Worm (Caenorhabditis elegans) whole organism, mixed stage, embryonic: ENCODE data around the gene sap-49.
A peak's percentile ranks its signal among the peaks of the same experiment; 100 is the strongest.

Experiments used
- M03D4.4 ChIP-seq: sonication (generic microtip); optimal IDR thresholded peaks from 2 replicates; lab custom pipeline; 2017; ENCODE audit warnings: mild to moderate bottlenecking, missing genetic modification characterization, missing compliant biosample characterization
- bed-3 ChIP-seq: fragments of 200-800 bp; sonication (Bioruptor generic); optimal IDR thresholded peaks from 3 replicates; lab custom pipeline; 2018; ENCODE audit warnings: mild to moderate bottlenecking, missing genetic modification characterization, moderate library complexity, missing compliant biosample characterization
- blmp-1 ChIP-seq: fragments of 150-350 bp; optimal IDR thresholded peaks from 2 replicates; lab custom pipeline; 2014; ENCODE audit warnings: missing biosample characterization, missing genetic modification characterization
- ceh-39 ChIP-seq: fragments of 150-350 bp; optimal IDR thresholded peaks from 2 replicates; lab custom pipeline; 2014; ENCODE audit warnings: missing biosample characterization, missing genetic modification characterization
- ceh-43 ChIP-seq: fragments of 200-800 bp; sonication (Bioruptor generic); optimal IDR thresholded peaks from 2 replicates; lab custom pipeline; 2018; ENCODE audit warnings: mild to moderate bottlenecking, missing genetic modification characterization, moderate library complexity, missing compliant biosample characterization
- ceh-83 ChIP-seq: fragments of 200-800 bp; sonication (Bioruptor generic); optimal IDR thresholded peaks from 2 replicates; lab custom pipeline; 2018; ENCODE audit warnings: mild to moderate bottlenecking, missing genetic modification characterization, missing compliant biosample characterization
- ces-1 ChIP-seq: fragments of 150-350 bp; optimal IDR thresholded peaks from 2 replicates; lab custom pipeline; 2014; ENCODE audit warnings: missing biosample characterization, missing genetic modification reagents, missing genetic modification characterization
- cnd-1 ChIP-seq: fragments of 200-800 bp; sonication (Bioruptor generic); optimal IDR thresholded peaks from 2 replicates; lab custom pipeline; 2018; ENCODE audit warnings: mild to moderate bottlenecking, missing genetic modification characterization, missing compliant biosample characterization
- drap-1 ChIP-seq: fragments of 200-800 bp; sonication (Bioruptor generic); optimal IDR thresholded peaks from 3 replicates; lab custom pipeline; 2018; ENCODE audit warnings: mild to moderate bottlenecking, missing genetic modification characterization, missing compliant biosample characterization
- elt-1 ChIP-seq: sonication (generic microtip); optimal IDR thresholded peaks from 2 replicates; lab custom pipeline; 2017; ENCODE audit warnings: missing genetic modification characterization, mild to moderate bottlenecking, missing compliant biosample characterization, antibody characterized with exemption, moderate library complexity, borderline replicate concordance; ENCODE audit not compliant: insufficient read depth
- elt-3 ChIP-seq: fragments of 150-350 bp; optimal IDR thresholded peaks from 2 replicates; lab custom pipeline; 2014; ENCODE audit warnings: missing biosample characterization, missing genetic modification characterization
- flh-1 ChIP-seq: fragments of 200-800 bp; sonication (Bioruptor generic); optimal IDR thresholded peaks from 2 replicates; lab custom pipeline; 2018; ENCODE audit warnings: mild to moderate bottlenecking, missing genetic modification characterization, moderate library complexity, missing compliant biosample characterization
- ham-2 ChIP-seq: fragments of 200-800 bp; sonication (Bioruptor generic); optimal IDR thresholded peaks from 2 replicates; lab custom pipeline; 2018; ENCODE audit warnings: mild to moderate bottlenecking, missing genetic modification characterization, missing compliant biosample characterization
- hlh-1 ChIP-seq: fragments of 150-350 bp; optimal IDR thresholded peaks from 2 replicates; lab custom pipeline; 2014; ENCODE audit warnings: missing biosample characterization, missing genetic modification reagents, missing genetic modification characterization
- lin-13 ChIP-seq: fragments of 150-350 bp; optimal IDR thresholded peaks from 2 replicates; lab custom pipeline; 2014; ENCODE audit warnings: missing biosample characterization, missing genetic modification characterization
- lin-32 ChIP-seq: fragments of 200-800 bp; sonication (Bioruptor generic); optimal IDR thresholded peaks from 2 replicates; lab custom pipeline; 2018; ENCODE audit warnings: mild to moderate bottlenecking, missing genetic modification characterization, missing compliant biosample characterization
- lsy-2 ChIP-seq: fragments of 150-350 bp; optimal IDR thresholded peaks from 2 replicates; lab custom pipeline; 2014; ENCODE audit warnings: missing biosample characterization, missing genetic modification characterization
- mab-5 ChIP-seq: fragments of 150-350 bp; optimal IDR thresholded peaks from 2 replicates; lab custom pipeline; 2014; ENCODE audit warnings: missing biosample characterization, missing genetic modification characterization
- mls-2 ChIP-seq: sonication (generic microtip); optimal IDR thresholded peaks from 2 replicates; lab custom pipeline; 2016; ENCODE audit warnings: mild to moderate bottlenecking, missing genetic modification characterization, moderate library complexity, missing compliant biosample characterization
- nhr-12 ChIP-seq: fragments of 150-350 bp; optimal IDR thresholded peaks from 2 replicates; lab custom pipeline; 2014; ENCODE audit warnings: missing biosample characterization, missing genetic modification characterization
- nhr-237 ChIP-seq: fragments of 150-350 bp; optimal IDR thresholded peaks from 2 replicates; lab custom pipeline; 2014; ENCODE audit warnings: missing biosample characterization, missing genetic modification characterization
- nhr-28 ChIP-seq: fragments of 150-350 bp; optimal IDR thresholded peaks from 2 replicates; lab custom pipeline; 2014; ENCODE audit warnings: missing biosample characterization, missing genetic modification characterization
- nhr-76 ChIP-seq: sonication (generic microtip); optimal IDR thresholded peaks from 2 replicates; lab custom pipeline; 2017; ENCODE audit warnings: missing biosample characterization, missing genetic modification characterization
- pha-4 ChIP-seq: fragments of 150-350 bp; optimal IDR thresholded peaks from 2 replicates; lab custom pipeline; 2018; ENCODE audit warnings: missing biosample characterization, missing genetic modification reagents, missing genetic modification characterization
- sem-2 ChIP-seq: fragments of 200-800 bp; sonication (Bioruptor generic); optimal IDR thresholded peaks from 2 replicates; lab custom pipeline; 2018; ENCODE audit warnings: mild to moderate bottlenecking, missing genetic modification characterization, missing compliant biosample characterization
- snpc-4 ChIP-seq: fragments of 150-350 bp; optimal IDR thresholded peaks from 2 replicates; lab custom pipeline; 2014; ENCODE audit warnings: missing biosample characterization, missing genetic modification characterization
- unc-120 ChIP-seq: sonication (generic microtip); optimal IDR thresholded peaks from 2 replicates; lab custom pipeline; 2017; ENCODE audit warnings: missing genetic modification characterization, missing compliant biosample characterization; ENCODE audit not compliant: poor library complexity, severe bottlenecking
- unc-39 ChIP-seq: fragments of 150-350 bp; optimal IDR thresholded peaks from 2 replicates; lab custom pipeline; 2014; ENCODE audit warnings: missing biosample characterization, missing genetic modification characterization
- zip-8 ChIP-seq: fragments of 150-350 bp; optimal IDR thresholded peaks from 2 replicates; lab custom pipeline; 2014; ENCODE audit warnings: missing biosample characterization, missing genetic modification characterization

Gene sap-49

DNA sequence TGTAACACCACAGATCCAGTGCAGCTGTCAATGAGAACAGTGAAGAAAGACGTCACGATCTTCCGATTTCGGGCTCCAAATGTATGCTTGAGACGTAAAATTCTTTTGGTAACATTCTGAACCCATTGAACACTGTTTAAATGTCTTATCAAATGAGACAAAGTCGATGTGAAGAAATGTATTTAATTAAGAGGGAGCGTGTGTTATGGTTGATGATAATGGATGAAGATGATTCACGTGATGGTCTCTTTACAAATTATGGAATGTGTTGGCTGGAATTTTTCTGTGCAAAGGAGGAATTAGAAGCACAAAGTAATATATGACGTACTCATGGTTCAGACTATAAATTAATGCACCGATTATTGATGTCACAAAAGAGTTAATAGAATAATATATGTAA lies 28.6 kb downstream of the sap-49 start:
- TF ChIP-seq ceh-43 (GFP tag; lab: Kevin White, UChicago): no peak
- TF ChIP-seq hlh-1: no peak
- no peak for TF ChIP-seq bed-3 (GFP tag; lab: Kevin White, UChicago)
- TF ChIP-seq lin-32 (GFP tag; lab: Kevin White, UChicago): no peak
- no peak for TF ChIP-seq blmp-1 (tag; lab: Kevin White, UChicago)
- TF ChIP-seq nhr-28 (tag; lab: Kevin White, UChicago): no peak
- TF ChIP-seq ceh-39 (tag; lab: Kevin White, UChicago): no peak
- TF ChIP-seq zip-8: no peak
- TF ChIP-seq pha-4: no peak
- no peak for TF ChIP-seq M03D4.4
- no peak for TF ChIP-seq cnd-1
- no peak for TF ChIP-seq drap-1 (GFP tag; lab: Kevin White, UChicago)

DNA sequence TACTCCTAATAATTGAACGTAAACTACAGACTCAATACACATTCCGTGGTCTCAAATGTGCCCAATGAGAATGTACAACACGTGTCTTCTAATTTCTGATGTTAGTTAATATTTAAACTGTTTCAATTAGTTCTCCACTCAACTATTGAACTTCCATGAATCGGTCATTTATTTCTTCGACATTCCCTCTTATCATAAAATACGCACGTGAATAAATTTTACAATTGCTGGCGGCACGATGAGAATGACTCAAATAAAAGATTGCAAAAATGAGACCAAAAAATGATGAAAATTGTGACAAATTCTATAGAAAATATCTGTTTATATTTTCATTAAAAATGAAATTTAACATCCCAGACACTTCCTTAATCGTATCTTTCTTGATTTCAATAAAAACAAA lies 30.8 kb downstream of the sap-49 start:
- TF ChIP-seq nhr-237 (tag; lab: Kevin White, UChicago) (no peak), ceh-83 (GFP tag; lab: Kevin White, UChicago) (no peak), nhr-28 (tag; lab: Kevin White, UChicago) (no peak), ceh-43 (GFP tag; lab: Kevin White, UChicago) (no peak), cnd-1 (no peak), mls-2 (tag; lab: Kevin White, UChicago) (no peak), nhr-12 (tag; lab: Kevin White, UChicago) (no peak), unc-120 (tag; lab: Kevin White, UChicago) (no peak), nhr-76 (tag; lab: Kevin White, UChicago) (no peak), sem-2 (no peak)
- TF ChIP-seq, all 35 proteins: peak for 0

DNA sequence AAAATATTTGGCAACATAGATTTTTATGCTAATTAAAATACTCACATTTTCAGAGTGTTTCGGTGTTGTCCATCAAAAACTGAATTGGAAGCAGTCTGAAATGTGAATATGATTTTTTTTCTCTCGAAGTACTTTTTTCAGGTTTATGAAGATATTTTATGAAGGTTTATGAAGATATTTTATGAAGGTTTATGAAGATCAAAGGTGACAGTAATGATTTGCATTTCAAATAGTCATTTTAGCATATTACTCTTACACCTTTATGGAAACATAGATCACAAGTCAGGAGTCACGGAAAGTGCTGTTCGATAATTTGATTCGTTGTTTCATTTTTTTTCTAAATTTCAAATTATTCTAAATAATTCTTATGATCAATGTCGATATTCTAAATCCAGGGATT lies 31.4 kb downstream of the sap-49 start, which contains the start of gene pgp-11:
pgp-11 (minus strand) TSS at position 101 of the 400 bp plus-strand sequence.
- TF ChIP-seq cnd-1 (no peak), elt-3 (tag; lab: Kevin White, UChicago) (no peak), unc-39 (tag; lab: Kevin White, UChicago) (no peak)
- TF ChIP-seq, all 35 proteins: peak for 0

DNA sequence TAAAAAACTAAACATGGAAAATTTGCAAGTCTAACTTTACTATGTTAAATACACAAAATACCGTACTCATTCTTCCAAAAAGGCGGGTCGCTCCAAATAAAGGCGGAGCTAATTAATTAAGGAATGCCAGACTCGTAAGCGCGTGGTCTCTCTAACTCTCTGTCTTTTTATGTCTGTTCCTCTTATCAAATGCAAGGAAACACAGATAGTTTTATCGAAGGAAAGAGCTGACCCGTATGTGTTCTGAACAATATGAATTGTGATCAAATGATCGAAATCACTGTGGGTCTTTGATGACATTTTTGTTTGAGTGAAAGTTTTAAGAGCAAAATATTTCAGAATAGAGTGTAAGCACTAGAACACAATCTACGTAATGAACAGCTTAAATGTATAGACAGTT lies 34.1 kb downstream of the sap-49 start:
- no peak for TF ChIP-seq unc-120 (tag; lab: Kevin White, UChicago)
- no peak for TF ChIP-seq mab-5
- TF ChIP-seq lin-13 (tag; lab: Kevin White, UChicago): no peak
- TF ChIP-seq lsy-2 (tag; lab: Kevin White, UChicago): no peak
- no peak for TF ChIP-seq snpc-4 (tag; lab: Kevin White, UChicago)
- TF ChIP-seq ces-1 (GFP tag; lab: Kevin White, UChicago): no peak
- TF ChIP-seq nhr-237 (tag; lab: Kevin White, UChicago): no peak
- no peak for TF ChIP-seq pha-4
- no peak for TF ChIP-seq elt-1
- TF ChIP-seq mls-2 (tag; lab: Kevin White, UChicago): no peak
- TF ChIP-seq ceh-43 (GFP tag; lab: Kevin White, UChicago): no peak
- TF ChIP-seq flh-1 (GFP tag; lab: Kevin White, UChicago): no peak
- no peak for TF ChIP-seq lin-32 (GFP tag; lab: Kevin White, UChicago)
- TF ChIP-seq ham-2 (GFP tag; lab: Kevin White, UChicago): no peak

DNA sequence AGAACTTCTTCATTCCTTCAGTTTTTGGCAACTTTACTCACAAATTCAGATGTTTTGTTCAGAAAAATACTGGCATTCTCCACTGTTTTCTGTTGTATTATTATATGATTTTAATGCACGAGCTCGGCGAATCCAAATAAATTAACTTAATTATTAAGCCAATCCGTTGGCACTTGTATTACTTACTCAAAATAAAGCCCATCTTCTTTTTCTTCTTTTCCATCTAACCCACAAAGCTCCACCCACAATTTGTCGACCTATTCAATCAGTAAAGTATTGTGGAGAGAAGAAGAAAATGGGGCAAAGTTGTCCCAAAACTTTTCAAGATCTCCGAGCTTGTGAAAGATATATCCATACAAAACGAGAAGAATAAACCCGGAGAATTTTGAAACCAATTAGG lies 44.3 kb downstream of the sap-49 start:
- TF ChIP-seq lin-32 (GFP tag; lab: Kevin White, UChicago) (no peak), lin-13 (tag; lab: Kevin White, UChicago) (no peak), blmp-1 (tag; lab: Kevin White, UChicago) (no peak), elt-3 (tag; lab: Kevin White, UChicago) (no peak), nhr-12 (tag; lab: Kevin White, UChicago) (no peak), hlh-1 (no peak), elt-1 (no peak), ces-1 (GFP tag; lab: Kevin White, UChicago) (peak; percentile 20)

DNA sequence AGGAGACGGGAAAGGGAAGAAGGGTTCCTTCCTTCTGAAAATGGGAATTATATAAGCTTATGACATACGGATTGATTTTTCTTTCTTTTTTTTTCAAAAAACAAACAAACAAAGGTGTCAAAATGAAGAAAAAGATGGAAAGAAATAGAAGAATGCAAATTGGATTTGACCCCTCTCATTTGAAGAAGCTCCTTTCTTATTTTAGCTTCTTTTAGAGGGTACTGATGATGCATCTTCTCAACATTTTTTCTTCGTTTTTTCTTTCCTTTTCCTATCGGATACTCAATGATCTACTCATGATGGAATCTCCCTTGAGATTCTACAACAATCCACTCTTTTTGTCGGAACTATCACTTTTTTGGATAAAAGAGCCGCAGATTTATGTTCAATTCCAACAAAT lies 45.4 kb downstream of the sap-49 start:
- TF ChIP-seq mab-5 (no peak), ces-1 (GFP tag; lab: Kevin White, UChicago) (peak; percentile 64), bed-3 (GFP tag; lab: Kevin White, UChicago) (no peak)
